Worm (Caenorhabditis elegans) whole organism, dauer: ENCODE measurements around the gene rsp-7.

Experiments
- unc-62 ChIP-seq: sonication (generic microtip); optimal IDR thresholded peaks from 2 replicates; lab custom pipeline; 2017; ENCODE audit warnings: missing biosample characterization, missing genetic modification reagents, missing genetic modification characterization

The rsp-7 gene

DNA sequence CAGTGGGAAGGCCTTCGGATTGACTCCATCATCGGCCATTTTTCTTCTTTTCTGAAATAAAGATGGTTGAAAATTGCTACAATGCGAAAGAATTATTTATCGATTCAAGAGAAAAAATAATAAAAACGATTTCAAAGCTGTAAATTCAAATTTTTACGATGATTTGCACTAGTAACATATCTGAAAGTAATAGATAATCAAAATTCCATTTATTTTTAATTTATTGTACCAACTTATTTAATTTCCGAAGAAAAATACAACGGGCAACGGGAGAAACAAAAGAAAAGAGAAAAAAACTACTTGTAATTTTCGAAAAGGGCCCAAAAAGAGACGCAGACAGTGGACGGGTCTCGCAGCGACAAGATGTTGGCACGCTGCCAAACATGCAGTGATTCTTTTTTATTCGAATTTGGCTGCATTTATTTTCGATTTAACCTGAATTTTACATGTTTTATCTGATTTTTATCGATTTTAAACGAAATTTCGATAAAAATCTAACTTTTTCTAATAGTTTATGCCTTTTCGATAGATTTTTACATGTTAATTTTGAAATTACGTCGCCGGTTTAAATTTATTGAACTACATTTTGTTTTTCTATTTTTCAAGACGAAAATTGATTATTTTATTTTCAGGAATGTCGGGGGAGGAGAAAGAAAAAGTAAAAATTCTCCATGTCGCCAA is at the start of gene rsp-7, which contains the start of gene snu-13:
Gene rsp-7 (plus strand): TSS at position 631 of the 681 bp plus-strand sequence.
Gene snu-13 (minus strand): TSS at position 51 of the 681 bp plus-strand sequence.
- TF ChIP-seq unc-62 = no peak

DNA sequence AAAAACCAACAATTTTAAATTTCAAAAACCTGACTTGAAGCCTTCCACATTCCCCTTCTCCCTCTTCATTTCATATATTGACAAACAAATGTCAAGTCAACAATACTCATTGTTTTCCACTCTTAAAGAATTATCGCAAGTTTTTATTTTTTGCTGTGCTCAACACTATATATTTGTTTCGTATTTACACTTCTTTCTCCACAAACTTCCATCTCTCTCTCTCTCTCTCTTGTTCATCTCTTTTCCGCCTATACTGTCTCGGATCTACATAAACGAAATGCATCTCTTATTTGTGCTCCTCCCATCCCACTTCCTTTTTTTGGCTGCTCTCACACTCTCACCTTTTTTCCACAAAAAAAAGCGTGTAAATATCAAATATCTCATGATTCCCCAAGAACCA is 46.3 kb upstream of the rsp-7 start, which contains the start of gene C14A4.12:
Gene C14A4.12 (plus strand): TSS at position 301 of the 400 bp plus-strand sequence.
- TF ChIP-seq unc-62 = no peak

DNA sequence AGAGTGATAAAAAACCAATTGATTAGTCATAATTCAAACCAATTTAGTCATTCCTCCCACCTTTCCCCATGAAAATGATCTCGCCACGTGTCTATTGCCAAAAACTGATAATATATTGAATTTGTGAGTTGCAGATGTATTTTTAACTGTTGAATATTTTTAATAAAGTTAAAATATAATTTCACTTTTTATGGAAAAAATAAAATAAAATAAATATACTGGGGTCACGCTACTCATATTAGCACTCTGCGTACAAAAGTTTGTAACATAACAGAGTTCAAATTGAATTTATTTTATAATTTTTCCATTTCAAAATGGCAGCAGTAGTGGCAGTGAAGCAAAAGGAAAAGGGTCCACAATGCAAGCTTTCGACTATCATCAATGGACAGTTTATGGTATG is 40.8 kb upstream of the rsp-7 start, which contains the start of gene C14A4.13:
Gene C14A4.13 (plus strand): TSS at position 301 of the 400 bp plus-strand sequence.
- no peak for TF ChIP-seq unc-62

DNA sequence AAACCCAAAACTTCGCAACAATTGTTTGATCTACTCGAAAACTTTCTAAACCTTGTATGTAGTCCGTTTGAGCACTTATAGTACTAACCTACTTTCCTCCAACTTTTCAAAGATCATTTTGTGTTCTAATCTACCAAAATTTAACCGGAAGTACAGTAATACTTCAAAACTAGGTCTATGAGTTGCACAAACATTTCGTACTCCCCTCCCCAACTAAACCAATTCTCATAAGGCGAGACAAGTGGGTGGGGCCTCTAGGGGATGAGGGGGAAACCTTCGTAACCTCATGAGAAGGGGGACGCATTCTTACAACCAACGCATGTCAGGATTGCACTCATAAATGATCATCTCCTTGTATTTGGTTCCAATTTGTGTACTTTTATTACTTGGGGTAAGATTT is 37.0 kb upstream of the rsp-7 start, which contains the start of gene cutl-9:
Gene cutl-9 (plus strand): TSS at position 301 of the 400 bp plus-strand sequence.
- TF ChIP-seq unc-62 = no peak

DNA sequence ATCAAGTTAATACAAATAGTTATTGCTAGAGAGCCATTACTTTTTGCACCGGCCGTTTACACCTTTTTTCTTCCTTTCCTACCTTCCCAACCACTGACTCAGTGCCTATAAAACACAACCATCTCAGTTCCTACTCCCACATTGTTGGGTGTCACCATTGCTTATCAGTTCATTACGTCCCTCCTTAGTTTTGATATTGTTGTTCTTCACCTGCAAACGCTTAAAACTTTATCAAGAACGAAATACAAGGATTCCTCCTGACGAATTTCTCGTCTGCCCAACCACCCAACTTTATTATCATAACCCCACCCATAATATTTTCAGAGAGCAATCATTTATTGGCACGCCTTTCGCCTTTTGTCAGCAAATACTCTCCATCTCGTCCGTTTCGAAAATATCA is 31.9 kb upstream of the rsp-7 start:
- TF ChIP-seq unc-62 = no peak

DNA sequence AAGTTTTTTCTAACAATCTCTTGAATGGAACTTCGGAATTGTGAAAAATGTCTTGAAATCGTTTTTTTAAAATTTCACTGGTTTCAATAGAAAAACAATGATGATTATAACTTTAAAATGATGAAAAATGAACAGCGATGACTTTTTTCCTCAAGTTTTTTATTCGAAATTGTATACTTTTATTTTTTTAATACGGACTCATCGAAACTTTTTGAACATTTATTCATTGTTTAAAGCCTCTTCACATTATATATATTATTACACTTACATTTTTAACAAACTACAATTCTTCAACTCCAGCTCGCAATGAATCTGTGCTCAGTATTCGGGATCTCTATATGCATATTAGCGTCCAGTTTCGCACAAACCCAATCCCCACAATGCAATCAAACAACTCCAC is 31.0 kb upstream of the rsp-7 start, which contains the start of gene M28.8:
Gene M28.8 (plus strand): TSS at position 301 of the 400 bp plus-strand sequence.
- no peak for TF ChIP-seq unc-62

DNA sequence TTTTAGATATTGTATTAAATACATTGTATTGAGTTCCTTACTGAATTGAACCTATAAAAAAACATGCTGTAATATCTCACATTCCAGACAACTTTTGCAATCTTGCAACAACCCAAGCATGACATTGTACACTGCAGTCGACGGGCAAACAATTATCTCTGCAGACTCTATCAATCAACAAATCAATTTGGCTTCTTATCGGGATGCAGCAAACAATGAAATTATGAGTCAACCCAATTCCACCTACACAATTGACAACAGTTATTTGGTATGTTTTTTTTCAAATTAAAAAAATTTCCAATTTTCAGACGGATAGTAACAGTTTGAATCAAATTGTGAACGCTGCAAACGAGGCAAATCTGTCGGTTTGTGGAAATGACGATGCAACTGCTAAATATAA is 28.1 kb upstream of the rsp-7 start:
- no peak for TF ChIP-seq unc-62

DNA sequence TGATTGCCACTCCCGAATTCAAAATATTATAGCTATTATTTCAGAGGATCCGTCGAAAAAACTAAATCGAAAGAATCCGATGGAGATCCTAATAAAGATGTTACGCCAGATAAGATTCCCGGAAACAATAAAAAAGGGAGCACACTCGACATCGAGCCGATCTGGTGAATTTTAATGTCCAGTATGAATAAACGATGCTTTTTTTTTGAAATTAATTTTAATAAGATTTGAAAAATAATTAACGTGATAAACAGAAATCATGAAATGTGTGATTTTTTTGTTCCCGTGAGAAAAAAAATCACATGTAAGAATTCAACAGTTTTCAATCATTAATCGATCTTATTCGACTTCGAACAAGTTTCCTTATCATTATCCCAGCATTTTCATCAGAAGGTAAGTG is 19.9 kb upstream of the rsp-7 start, which contains the start of gene M28.9:
Gene M28.9 (plus strand): TSS at position 301 of the 400 bp plus-strand sequence.
- TF ChIP-seq unc-62 = no peak

DNA sequence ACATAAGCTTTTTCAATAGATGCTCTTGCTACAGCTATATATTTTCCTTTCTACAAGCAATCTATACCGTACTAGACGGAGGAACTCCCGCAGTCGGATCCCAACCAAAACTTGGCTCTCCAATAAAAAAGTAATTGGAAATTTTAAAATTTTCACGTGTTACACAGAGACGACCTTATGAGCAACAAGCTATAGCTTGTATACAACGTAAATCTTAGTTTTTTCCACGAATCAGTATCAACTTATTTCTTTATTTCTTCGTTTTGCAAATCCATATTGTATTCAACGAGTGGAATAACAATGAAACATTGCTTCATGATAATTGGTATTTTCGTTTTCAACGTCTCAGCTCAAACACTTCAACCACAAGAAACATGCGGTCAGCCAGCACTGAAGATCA is 15.6 kb upstream of the rsp-7 start, which contains the start of gene M28.4:
Gene M28.4 (plus strand): TSS at position 301 of the 400 bp plus-strand sequence.
- no peak for TF ChIP-seq unc-62

DNA sequence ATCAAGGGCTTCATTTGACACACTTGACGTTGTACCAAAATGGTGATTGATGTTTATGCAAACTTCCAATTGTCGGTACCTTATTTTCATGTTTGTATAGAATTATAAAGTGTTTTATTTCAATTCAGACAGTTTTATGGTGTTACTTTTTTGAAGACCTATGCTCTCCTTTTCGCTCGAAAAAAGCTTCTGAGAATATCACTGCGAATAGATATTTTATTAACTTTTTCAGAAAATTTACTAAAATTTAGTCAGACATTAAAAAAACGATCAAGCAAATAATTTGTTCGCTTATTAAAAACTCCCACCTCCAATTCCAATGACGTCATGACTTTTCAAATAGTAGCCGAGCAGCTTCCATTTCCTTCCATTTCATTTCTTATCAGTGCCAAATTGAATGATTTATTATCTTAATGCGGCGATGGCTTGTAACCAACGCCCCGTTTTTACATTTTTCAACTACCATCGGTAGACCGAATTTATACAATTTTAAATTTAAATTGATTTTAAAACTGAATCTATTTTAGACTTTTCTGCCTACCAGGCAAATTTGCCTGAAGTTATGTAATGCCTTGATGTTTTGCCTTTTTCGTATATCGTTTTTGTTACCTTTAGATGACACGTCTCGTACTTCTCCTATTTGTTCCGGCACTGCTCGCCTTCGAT is 12.0 kb upstream of the rsp-7 start, which contains the start of gene M28.10:
Gene M28.10 (plus strand): TSS at position 616 of the 666 bp plus-strand sequence.
- TF ChIP-seq unc-62 = no peak

DNA sequence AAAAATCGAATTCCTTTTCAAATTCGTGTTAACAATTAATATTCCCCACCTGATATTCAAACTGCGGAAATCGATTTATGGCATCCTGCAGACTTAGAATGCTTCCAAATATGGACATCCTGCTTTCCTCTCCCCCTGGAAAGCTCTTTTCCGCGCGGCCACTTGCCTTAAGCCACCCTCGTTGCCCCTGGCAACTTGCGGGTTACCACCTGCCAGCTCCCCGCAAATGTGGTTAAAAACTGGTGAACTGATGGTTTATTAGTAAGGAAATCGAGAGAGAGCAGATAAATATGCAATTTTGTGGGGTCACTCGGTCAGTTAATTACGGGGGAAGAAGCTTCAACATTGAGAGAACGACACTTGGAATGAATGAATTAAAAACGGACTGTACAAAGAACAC is 6.9 kb upstream of the rsp-7 start, which contains the start of gene nphp-1:
Gene nphp-1 (minus strand): TSS at position 145 of the 400 bp plus-strand sequence.
- no peak for TF ChIP-seq unc-62

DNA sequence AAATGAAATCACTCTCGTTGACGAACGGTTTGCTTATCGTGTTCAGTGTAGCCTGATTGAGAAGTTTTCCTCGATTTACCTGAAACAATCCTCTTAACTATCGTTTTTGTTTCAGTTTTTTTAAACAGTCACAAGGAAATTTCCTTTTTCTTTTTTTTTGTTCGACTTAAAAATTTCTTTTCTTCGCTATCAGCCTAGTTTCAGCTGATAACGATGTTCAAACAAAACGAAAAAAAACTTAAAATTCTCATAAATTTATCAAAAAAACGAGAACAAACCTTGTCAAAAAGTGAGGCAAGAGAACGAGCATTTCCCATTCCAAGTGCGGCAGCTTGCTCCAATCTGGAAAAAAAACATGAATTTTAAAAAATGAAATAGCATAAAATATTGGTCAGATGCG is 5.4 kb upstream of the rsp-7 start:
- TF ChIP-seq unc-62 = no peak

DNA sequence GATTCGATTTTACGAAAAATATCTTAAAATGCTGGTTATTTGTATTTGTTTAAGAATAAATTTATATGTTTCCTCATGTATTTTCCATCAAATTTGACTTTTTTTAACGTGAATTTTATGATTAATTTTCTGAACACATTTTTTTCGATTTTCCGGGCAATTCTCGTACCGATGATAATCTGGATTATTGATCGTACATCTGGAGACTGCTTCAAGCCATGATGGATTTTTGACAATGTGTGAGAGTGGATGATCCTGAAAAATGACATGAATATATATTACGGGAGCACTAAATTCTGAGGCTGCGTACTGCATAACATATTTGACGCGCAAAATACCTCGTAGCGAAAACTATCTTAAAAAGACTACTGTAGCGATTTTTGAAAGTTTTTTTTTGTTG is 4.6 kb upstream of the rsp-7 start:
- TF ChIP-seq unc-62 = no peak

DNA sequence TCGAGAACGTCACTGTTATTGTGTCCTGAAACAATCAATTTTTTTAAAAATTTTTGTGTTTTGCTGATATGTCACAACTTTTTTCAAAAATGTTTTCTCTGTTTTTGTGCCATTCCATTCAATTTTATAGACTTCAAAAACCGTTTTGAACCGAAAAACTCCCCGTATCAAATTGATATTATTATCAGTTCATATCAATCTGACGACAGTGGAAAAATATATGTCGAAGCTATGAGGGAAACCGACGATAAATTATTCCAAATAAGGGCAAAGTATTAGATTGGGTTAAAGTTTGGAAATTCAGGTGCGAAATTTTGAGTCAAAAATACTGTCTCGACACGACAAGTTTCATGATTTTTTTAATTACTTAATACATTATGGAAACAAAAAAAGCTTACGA is 2.6 kb upstream of the rsp-7 start:
- no peak for TF ChIP-seq unc-62

DNA sequence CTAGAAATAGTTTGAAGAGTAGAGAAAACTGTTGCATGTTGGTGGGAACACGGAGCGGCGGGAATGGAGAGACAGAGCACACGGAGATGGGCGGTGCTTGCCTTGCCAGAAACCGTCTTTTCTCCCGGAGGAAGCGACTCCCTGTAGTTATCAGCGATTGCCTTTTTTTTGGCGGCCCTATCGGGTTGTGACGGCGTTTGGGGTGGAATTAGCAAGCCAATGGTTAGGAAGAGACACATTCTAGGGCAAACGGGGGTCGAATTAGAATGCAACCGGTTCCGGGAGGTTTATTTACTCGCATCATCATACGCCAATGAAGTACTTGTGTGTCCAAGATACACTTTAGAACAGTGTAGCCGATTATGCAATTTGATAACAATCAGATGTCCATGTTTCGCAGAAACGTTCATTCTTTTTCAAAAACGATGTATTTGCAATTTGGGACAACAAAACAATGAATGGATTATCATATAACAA is 1.3 kb upstream of the rsp-7 start, which contains the start of gene lact-3:
Gene lact-3 (minus strand): TSS at position 51 of the 477 bp plus-strand sequence.
- TF ChIP-seq unc-62 = no peak

DNA sequence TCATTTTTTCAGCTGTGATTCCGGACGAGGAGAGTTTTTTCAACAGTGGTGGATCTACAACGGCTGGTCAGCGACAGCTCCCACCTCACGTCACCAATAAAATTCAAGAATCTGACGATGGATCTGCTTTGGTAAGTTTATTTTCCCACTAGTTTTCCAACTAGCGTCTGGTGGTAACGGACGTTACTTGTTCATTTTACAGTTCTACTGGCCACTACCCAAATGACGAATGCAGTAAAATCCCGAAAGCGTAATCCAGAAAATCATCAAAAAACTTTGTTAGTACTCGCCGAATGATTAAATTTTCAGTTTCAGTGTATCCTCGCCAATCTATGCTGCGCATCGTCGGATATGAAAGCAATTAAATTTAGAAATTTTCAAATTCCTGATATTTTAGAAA is 579 bp downstream of the rsp-7 start:
- TF ChIP-seq unc-62 = no peak

DNA sequence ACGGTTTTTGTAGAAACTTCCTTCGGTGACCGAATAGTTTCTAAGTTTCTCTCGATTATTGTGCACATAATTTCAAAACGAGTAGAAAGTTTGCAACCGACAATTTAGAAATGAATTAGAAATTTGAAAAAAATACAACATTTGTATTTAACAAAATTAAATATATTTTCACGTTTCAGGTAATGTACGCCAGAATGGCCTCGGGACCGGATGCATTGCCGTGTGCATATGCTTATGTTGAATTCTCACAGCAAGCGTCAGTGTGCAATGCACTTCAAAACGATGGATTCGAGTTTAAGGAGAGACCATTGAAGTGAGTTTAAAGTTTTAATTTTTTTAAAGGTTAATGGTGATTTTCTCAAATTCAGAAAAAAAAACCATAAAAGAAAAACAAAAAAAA is 1.9 kb downstream of the rsp-7 start, which contains the start of gene marc-2:
Gene marc-2 (minus strand): TSS at position 101 of the 400 bp plus-strand sequence.
- no peak for TF ChIP-seq unc-62
